Worm (Caenorhabditis elegans): ENCODE measurements around the gene adal-1.

ce11 chrII:6846723-6847122 lies 46.7 kb downstream of the adal-1 start:
- TF ChIP-seq zag-1 (tag; optimal IDR thresholded peaks at IDR 0.05) = no peak
- no peak for TF ChIP-seq ama-1 (optimal IDR thresholded peaks at IDR 0.05)
- no peak for TF ChIP-seq skn-1 (tag; optimal IDR thresholded peaks at IDR 0.05)
- TF ChIP-seq R02D3.7 (tag; optimal IDR thresholded peaks at IDR 0.05) = no peak
- TF ChIP-seq fos-1 (tag; optimal IDR thresholded peaks at IDR 0.05) = no peak
- TF ChIP-seq egl-27 (tag; optimal IDR thresholded peaks at IDR 0.05) = no peak
- TF ChIP-seq aly-2 (tag; optimal IDR thresholded peaks at IDR 0.05) = no peak
- no peak for TF ChIP-seq nhr-77 (tag; optimal IDR thresholded peaks at IDR 0.05)
- no peak for TF ChIP-seq snpc-4 (tag; optimal IDR thresholded peaks at IDR 0.05)

All from whole organism, L2 larva.